Worm (Caenorhabditis elegans) whole organism, L2 larva: ENCODE measurements around the gene nhr-267.

ENCODE experiments used
- C34F6.9 ChIP-seq: fragments of 150-350 bp; optimal IDR thresholded peaks from 2 replicates; lab custom pipeline; 2014; ENCODE audit warnings: missing biosample characterization, missing genetic modification characterization
- F13H6.1 ChIP-seq: sonication (generic microtip); optimal IDR thresholded peaks from 2 replicates; lab custom pipeline; 2016; ENCODE audit warnings: missing genetic modification characterization, missing compliant biosample characterization
- R02D3.7 ChIP-seq: fragments of 150-350 bp; optimal IDR thresholded peaks from 2 replicates; lab custom pipeline; 2014; ENCODE audit warnings: missing biosample characterization, missing genetic modification characterization
- Y55F3AM.14 ChIP-seq: fragments of 200-800 bp; sonication (Bioruptor generic); optimal IDR thresholded peaks from 2 replicates; lab custom pipeline; 2018; ENCODE audit warnings: mild to moderate bottlenecking, missing genetic modification characterization, missing compliant biosample characterization
- ZK546.5 ChIP-seq: sonication (generic microtip); optimal IDR thresholded peaks from 2 replicates; lab custom pipeline; 2017; ENCODE audit warnings: missing biosample characterization, missing genetic modification characterization
- alr-1 ChIP-seq: fragments of 150-350 bp; optimal IDR thresholded peaks from 2 replicates; lab custom pipeline; 2014; ENCODE audit warnings: missing biosample characterization, missing genetic modification characterization
- ama-1 ChIP-seq: fragments of 150-350 bp; optimal IDR thresholded peaks from 2 replicates; lab custom pipeline; 2018; ENCODE audit warnings: inconsistent platforms
- blmp-1 ChIP-seq: sonication (generic microtip); optimal IDR thresholded peaks from 2 replicates; lab custom pipeline; 2017; ENCODE audit warnings: missing genetic modification characterization, mild to moderate bottlenecking, missing compliant biosample characterization, antibody characterized with exemption, moderate library complexity; ENCODE audit not compliant: insufficient read depth
- ceh-16 ChIP-seq: fragments of 150-350 bp; optimal IDR thresholded peaks from 2 replicates; lab custom pipeline; 2014; ENCODE audit warnings: missing biosample characterization, missing genetic modification characterization
- ceh-82 ChIP-seq: fragments of 150-350 bp; optimal IDR thresholded peaks from 2 replicates; lab custom pipeline; 2014; ENCODE audit warnings: missing biosample characterization, missing genetic modification characterization
- egl-27 ChIP-seq: sonication (generic microtip); optimal IDR thresholded peaks from 3 replicates; lab custom pipeline; 2017; ENCODE audit warnings: missing biosample characterization, missing genetic modification reagents, missing genetic modification characterization
- elt-1 ChIP-seq: fragments of 150-350 bp; optimal IDR thresholded peaks from 2 replicates; lab custom pipeline; 2014; ENCODE audit warnings: missing biosample characterization, missing genetic modification characterization
- elt-3 ChIP-seq: sonication (generic microtip); optimal IDR thresholded peaks from 2 replicates; lab custom pipeline; 2017; ENCODE audit warnings: missing biosample characterization, missing genetic modification characterization
- gmeb-1 ChIP-seq: fragments of 150-350 bp; optimal IDR thresholded peaks from 2 replicates; lab custom pipeline; 2014; ENCODE audit warnings: missing biosample characterization, missing genetic modification characterization
- lin-11 ChIP-seq: fragments of 150-350 bp; sonication (generic microtip); optimal IDR thresholded peaks from 2 replicates; lab custom pipeline; 2014; ENCODE audit warnings: missing biosample characterization, missing genetic modification characterization, inconsistent platforms, mixed read lengths
- lin-13 ChIP-seq: fragments of 150-350 bp; optimal IDR thresholded peaks from 2 replicates; lab custom pipeline; 2014; ENCODE audit warnings: missing biosample characterization, missing genetic modification reagents, missing genetic modification characterization
- lin-39 ChIP-seq: fragments of 150-350 bp; optimal IDR thresholded peaks from 2 replicates; lab custom pipeline; 2014; ENCODE audit warnings: missing biosample characterization, missing genetic modification reagents, missing genetic modification characterization
- mab-5 ChIP-seq: fragments of 150-350 bp; optimal IDR thresholded peaks from 2 replicates; lab custom pipeline; 2014; ENCODE audit warnings: missing biosample characterization, missing genetic modification characterization
- mbf-1 ChIP-seq: sonication (generic microtip); optimal IDR thresholded peaks from 2 replicates; lab custom pipeline; 2017; ENCODE audit warnings: missing biosample characterization, missing genetic modification characterization
- mdl-1 ChIP-seq, 2 experiments: fragments of 150-350 bp in 1 of 2; sonication (generic microtip) in 1 of 2; optimal IDR thresholded peaks; 2 replicates each; lab custom pipeline; 2017; ENCODE audit warnings: missing biosample characterization in 2 of 2, missing genetic modification characterization in 2 of 2
- nhr-10 ChIP-seq: sonication (generic microtip); optimal IDR thresholded peaks from 2 replicates; lab custom pipeline; 2017; ENCODE audit warnings: missing biosample characterization, missing genetic modification characterization
- nhr-11 ChIP-seq: fragments of 150-350 bp; optimal IDR thresholded peaks from 2 replicates; lab custom pipeline; 2014; ENCODE audit warnings: missing biosample characterization, missing genetic modification characterization
- nhr-129 ChIP-seq: fragments of 150-350 bp; optimal IDR thresholded peaks from 2 replicates; lab custom pipeline; 2014; ENCODE audit warnings: missing biosample characterization, missing genetic modification characterization
- nhr-21 ChIP-seq: fragments of 150-350 bp; optimal IDR thresholded peaks from 2 replicates; lab custom pipeline; 2014; ENCODE audit warnings: missing biosample characterization, missing genetic modification characterization
- nhr-237 ChIP-seq: fragments of 150-350 bp; optimal IDR thresholded peaks from 2 replicates; lab custom pipeline; 2014; ENCODE audit warnings: missing biosample characterization, missing genetic modification characterization
- nhr-6 ChIP-seq: fragments of 150-350 bp; optimal IDR thresholded peaks from 2 replicates; lab custom pipeline; 2014; ENCODE audit warnings: missing biosample characterization, missing genetic modification characterization
- nhr-77 ChIP-seq: fragments of 150-350 bp; optimal IDR thresholded peaks from 2 replicates; lab custom pipeline; 2014; ENCODE audit warnings: missing biosample characterization, missing genetic modification characterization
- peb-1 ChIP-seq: fragments of 150-350 bp; optimal IDR thresholded peaks from 2 replicates; lab custom pipeline; 2014; ENCODE audit warnings: missing biosample characterization, missing genetic modification characterization
- sem-4 ChIP-seq: fragments of 150-350 bp; optimal IDR thresholded peaks from 2 replicates; lab custom pipeline; 2014; ENCODE audit warnings: missing biosample characterization, missing genetic modification reagents, missing genetic modification characterization
- skn-1 ChIP-seq: sonication (generic microtip); optimal IDR thresholded peaks from 2 replicates; lab custom pipeline; 2017; ENCODE audit warnings: missing biosample characterization, missing genetic modification characterization
- sma-9 ChIP-seq, 2 experiments: fragments of 150-350 bp in 1 of 2; sonication (generic microtip) in 1 of 2; optimal IDR thresholded peaks; 2 replicates each; lab custom pipeline; 2014 to 2016; ENCODE audit warnings: missing genetic modification characterization in 2 of 2, mild to moderate bottlenecking in 1 of 2, missing biosample characterization in 1 of 2, missing compliant biosample characterization in 1 of 2, missing genetic modification reagents in 1 of 2, moderate library complexity in 1 of 2
- unc-39 ChIP-seq: fragments of 150-350 bp; optimal IDR thresholded peaks from 2 replicates; lab custom pipeline; 2014; ENCODE audit warnings: missing biosample characterization, missing genetic modification characterization
- unc-55 ChIP-seq: fragments of 150-350 bp; sonication (generic microtip); optimal IDR thresholded peaks from 3 replicates; lab custom pipeline; 2014; ENCODE audit warnings: missing biosample characterization, missing genetic modification reagents, missing genetic modification characterization
- unc-62 ChIP-seq: fragments of 150-350 bp; optimal IDR thresholded peaks from 2 replicates; lab custom pipeline; 2014; ENCODE audit warnings: missing biosample characterization, missing genetic modification reagents, missing genetic modification characterization
- zag-1 ChIP-seq: fragments of 150-350 bp; optimal IDR thresholded peaks from 2 replicates; lab custom pipeline; 2014; ENCODE audit warnings: missing biosample characterization, missing genetic modification characterization
- ztf-1 ChIP-seq: fragments of 200-800 bp; sonication (Bioruptor generic); conservative IDR thresholded peaks from 2 replicates; pipeline ENCODE4 v1.3.6; 2022; ENCODE audit warnings: missing genetic modification characterization, missing compliant biosample characterization
- ztf-4 ChIP-seq: fragments of 150-350 bp; optimal IDR thresholded peaks from 2 replicates; lab custom pipeline; 2014; ENCODE audit warnings: missing biosample characterization, missing genetic modification characterization

The nhr-267 gene

ce11 chrIV:9263812-9264320 is 22.3 kb downstream of the nhr-267 start, which contains the start of gene flh-1:
Gene flh-1 (minus strand): TSS chrIV:9264270.
- TF ChIP-seq mbf-1 (tag; lab: Kevin White, UChicago) (no peak), nhr-77 (no peak), sem-4 (no peak), unc-39 (no peak), sma-9 (GFP tag; optimal IDR thresholded peaks at IDR 0.05; lab: Kevin White, UChicago) (no peak), sma-9 (tag; optimal IDR thresholded peaks at IDR 0.05; lab: Kevin White, UChicago) (no peak), unc-62 (GFP tag; lab: Kevin White, UChicago) (no peak), elt-3 (tag; lab: Kevin White, UChicago) (no peak), ceh-82 (no peak)

ce11 chrIV:9262295-9262694 is 23.9 kb downstream of the nhr-267 start:
- TF ChIP-seq sma-9 (GFP tag; optimal IDR thresholded peaks at IDR 0.05; lab: Kevin White, UChicago) (no peak), sma-9 (tag; optimal IDR thresholded peaks at IDR 0.05; lab: Kevin White, UChicago) (no peak), sem-4 (no peak), unc-62 (GFP tag; lab: Kevin White, UChicago) (no peak), nhr-77 (no peak), mdl-1 (tag; optimal IDR thresholded peaks at IDR 0.05; lab: Kevin White, UChicago) (no peak), ztf-4 (tag; lab: Kevin White, UChicago) (no peak), ZK546.5 (tag; lab: Kevin White, UChicago) (no peak), ztf-1 (GFP tag; lab: Robert Waterston, UW) (no peak), Y55F3AM.14 (no peak), elt-1 (tag; lab: Kevin White, UChicago) (no peak), zag-1 (tag; lab: Kevin White, UChicago) (no peak), F13H6.1 (tag; lab: Kevin White, UChicago) (no peak), nhr-129 (tag; lab: Kevin White, UChicago) (no peak)
- TF ChIP-seq, all 48 proteins: peak for 0

ce11 chrIV:9261687-9262086 is 24.5 kb downstream of the nhr-267 start, which contains the start of gene col-120:
Gene col-120 (minus strand): TSS chrIV:9261787.
- TF ChIP-seq ama-1, result no peak
- no peak for TF ChIP-seq peb-1 (tag; lab: Kevin White, UChicago)
- no peak for TF ChIP-seq nhr-237
- TF ChIP-seq lin-11 (tag; lab: Kevin White, UChicago), result no peak
- TF ChIP-seq zag-1 (tag; lab: Kevin White, UChicago), result no peak
- no peak for TF ChIP-seq skn-1 (tag; lab: Kevin White, UChicago)

- TF ChIP-seq mbf-1 (tag; lab: Kevin White, UChicago) (no peak), nhr-6 (tag; lab: Kevin White, UChicago) (no peak), elt-1 (tag; lab: Kevin White, UChicago) (no peak), ZK546.5 (tag; lab: Kevin White, UChicago) (no peak)
Observed at ce11 chrIV:9260826-9261225, 25.4 kb downstream of the nhr-267 start.

ce11 chrIV:9260334-9260733 is 25.9 kb downstream of the nhr-267 start:
- TF ChIP-seq unc-55 (GFP tag; lab: Kevin White, UChicago) (peak; percentile 60), C34F6.9 (tag; lab: Kevin White, UChicago) (peak; percentile 66), nhr-10 (no peak), gmeb-1 (tag; lab: Kevin White, UChicago) (peak; percentile 44), egl-27 (tag; lab: Kevin White, UChicago) (no peak), sma-9 (GFP tag; optimal IDR thresholded peaks at IDR 0.05; lab: Kevin White, UChicago) (peak; percentile 15), sma-9 (tag; optimal IDR thresholded peaks at IDR 0.05; lab: Kevin White, UChicago) (no peak), nhr-129 (tag; lab: Kevin White, UChicago) (peak; percentile 2)

- TF ChIP-seq ZK546.5 (tag; lab: Kevin White, UChicago), result no peak
- peak; percentile 80 for TF ChIP-seq skn-1 (tag; lab: Kevin White, UChicago)
- TF ChIP-seq, all 48 proteins: peak for 1
Observed at ce11 chrIV:9259687-9260086, 26.5 kb downstream of the nhr-267 start, which contains the start of gene Y11D7A.10. Gene Y11D7A.10 (minus strand): TSS chrIV:9259768.

ce11 chrIV:9258547-9258946 is 27.7 kb downstream of the nhr-267 start:
- TF ChIP-seq unc-62 (GFP tag; lab: Kevin White, UChicago) (no peak), alr-1 (no peak), blmp-1 (no peak), lin-13 (GFP tag; lab: Kevin White, UChicago) (no peak), unc-39 (no peak), ama-1 (peak; percentile 44), unc-55 (GFP tag; lab: Kevin White, UChicago) (no peak), Y55F3AM.14 (no peak), gmeb-1 (tag; lab: Kevin White, UChicago) (no peak), nhr-77 (no peak), mab-5 (tag; lab: Kevin White, UChicago) (no peak), skn-1 (tag; lab: Kevin White, UChicago) (no peak), mbf-1 (tag; lab: Kevin White, UChicago) (no peak), elt-3 (tag; lab: Kevin White, UChicago) (no peak), nhr-129 (tag; lab: Kevin White, UChicago) (no peak), R02D3.7 (tag; lab: Kevin White, UChicago) (no peak), F13H6.1 (tag; lab: Kevin White, UChicago) (no peak), sem-4 (peak; percentile 9), sma-9 (GFP tag; optimal IDR thresholded peaks at IDR 0.05; lab: Kevin White, UChicago) (no peak), sma-9 (tag; optimal IDR thresholded peaks at IDR 0.05; lab: Kevin White, UChicago) (no peak), ceh-16 (tag; lab: Kevin White, UChicago) (no peak), nhr-11 (tag; lab: Kevin White, UChicago) (no peak), lin-39 (tag; lab: Kevin White, UChicago) (no peak), nhr-21 (tag; lab: Kevin White, UChicago) (peak; percentile 50)
